Worm (Caenorhabditis elegans) whole organism, L2 larva: Measurements from ENCODE around the gene gln-2.

Source experiments
- nhr-11 ChIP-seq: fragments of 150-350 bp; optimal IDR thresholded peaks from 2 replicates; lab custom pipeline; 2014; ENCODE audit warnings: missing biosample characterization, missing genetic modification characterization
- nhr-77 ChIP-seq: fragments of 150-350 bp; optimal IDR thresholded peaks from 2 replicates; lab custom pipeline; 2014; ENCODE audit warnings: missing biosample characterization, missing genetic modification characterization

DNA sequence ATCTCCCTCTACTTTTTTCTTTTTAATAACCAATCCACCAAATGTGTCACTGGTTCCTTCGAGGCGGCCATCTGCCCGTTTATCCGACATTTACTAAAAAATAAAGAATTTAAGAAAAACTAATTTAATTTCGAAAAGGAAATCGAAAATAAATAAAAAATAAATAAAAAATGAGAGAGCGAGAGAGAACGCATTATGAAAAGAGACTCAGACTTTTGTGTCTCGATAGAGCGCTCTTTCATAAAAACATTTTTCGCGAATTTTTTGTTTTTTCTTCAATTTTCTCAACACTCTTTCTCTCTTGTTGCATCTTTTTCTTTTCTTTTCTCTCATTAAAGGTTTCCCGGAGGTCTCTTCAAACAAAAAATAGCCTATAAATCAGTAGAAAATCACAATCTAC lies 11.5 kb upstream of the gln-2 start, which contains the start of gene mog-1:
- TF ChIP-seq nhr-11 (tag; lab: Kevin White, UChicago) = no peak
- no peak for TF ChIP-seq nhr-77 (tag; lab: Kevin White, UChicago)
